Fruit fly (Drosophila melanogaster): ENCODE results near the gene wnd.

dm6 chr3L:19630701-19631100 is 4.9 kb downstream of the wnd start:
- TF ChIP-seq disco-r (GFP tag; optimal IDR thresholded peaks at IDR 0.05) (no peak), p53 (GFP tag; optimal IDR thresholded peaks at IDR 0.05) (no peak), ase (GFP tag; IDR thresholded peaks at IDR 0.05) (no peak)

Measured in whole organism, embryonic.